Worm (Caenorhabditis elegans): Measurements from ENCODE around the gene R02F2.5.

R02F2.5 gene

DNA sequence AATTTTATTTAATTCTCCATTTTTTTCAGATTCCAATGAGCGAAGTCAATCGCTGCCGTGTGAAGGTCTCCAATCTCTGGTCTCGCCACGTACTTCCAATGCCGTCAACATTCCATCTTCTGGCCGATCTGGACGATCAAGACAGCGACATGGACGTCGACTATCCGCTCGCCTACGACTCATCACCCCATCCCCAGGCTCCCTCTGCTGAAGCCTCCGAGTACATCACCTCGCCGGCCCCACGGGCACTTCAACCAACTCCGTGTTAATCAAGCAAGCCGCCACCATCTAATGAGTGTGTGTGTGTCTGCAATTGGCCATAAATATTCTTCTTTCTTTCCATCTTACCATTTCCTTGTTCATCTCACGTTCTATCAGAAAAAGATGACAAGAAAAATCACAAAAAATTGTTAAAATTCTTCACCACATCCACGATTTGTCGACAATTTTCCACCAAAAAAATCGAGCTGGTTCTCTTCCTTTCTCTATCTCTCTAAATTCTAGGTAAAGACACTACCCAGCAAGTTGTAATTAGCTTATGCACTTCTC, 26.4 kb downstream of the R02F2.5 start:
- TF ChIP-seq hmg-1.2 (GFP tag; IDR thresholded peaks at IDR 0.05) (0 out of 2 replicates have a peak, but pooled peaks have one; percentile 6), K11D2.4 (GFP tag; IDR thresholded peaks at IDR 0.05) (no peak), ceh-100 (GFP tag; IDR thresholded peaks at IDR 0.05) (peak; percentile 26; the same call in 1 of the 2 replicates), zfh-2 (GFP tag; conservative IDR thresholded peaks at IDR 0.05) (peak; percentile 69), attf-3 (GFP tag; conservative IDR thresholded peaks at IDR 0.05) (no peak), nfya-2 (GFP tag; IDR thresholded peaks at IDR 0.05) (no peak), ccch-3 (GFP tag; optimal IDR thresholded peaks at IDR 0.05) (no peak), snpc-3.4 (tag; optimal IDR thresholded peaks at IDR 0.05) (no peak), mcd-1 (GFP tag; IDR thresholded peaks at IDR 0.05) (0 out of 2 replicates have a peak, but pooled peaks have one; percentile 6), nhr-80 (tag; optimal IDR thresholded peaks at IDR 0.05) (no peak)

DNA sequence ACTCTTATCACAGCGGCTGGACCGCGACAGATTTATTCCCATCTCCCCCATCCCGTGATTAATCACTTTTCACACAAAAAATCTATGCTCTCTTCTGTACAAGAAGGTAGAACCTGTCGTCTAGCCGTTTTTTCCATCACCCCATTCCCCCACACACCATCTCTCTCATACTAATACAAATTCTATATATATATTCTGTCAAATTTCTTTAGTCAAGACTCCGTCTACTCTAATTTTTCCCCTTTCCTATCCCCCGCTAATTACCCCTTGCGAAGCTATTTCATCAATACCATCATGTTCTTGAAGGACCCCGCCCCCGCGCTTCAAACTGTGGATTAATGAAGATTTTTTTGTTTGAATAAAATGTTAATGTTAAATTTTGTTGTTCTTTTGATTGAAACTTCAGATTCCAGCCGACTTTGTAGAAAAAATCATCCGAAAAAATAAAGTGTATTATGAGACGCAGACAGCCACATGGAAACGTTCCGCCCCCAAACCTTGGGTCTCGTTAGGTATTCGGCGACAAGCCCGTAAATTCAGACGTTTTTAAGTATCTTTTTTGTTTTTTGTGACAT, 27.0 kb downstream of the R02F2.5 start:
- TF ChIP-seq mxl-1 (tag; optimal IDR thresholded peaks at IDR 0.05) (no peak), F55B11.4 (tag; optimal IDR thresholded peaks at IDR 0.05; ENCODE audit: borderline replicate concordance, insufficient read depth) (no peak), dpff-1 (tag; optimal IDR thresholded peaks at IDR 0.05) (peak; percentile 46), tbx-9 (tag; optimal IDR thresholded peaks at IDR 0.05; ENCODE audit: borderline replicate concordance) (no peak), nfya-2 (GFP tag; IDR thresholded peaks at IDR 0.05) (no peak), somi-1 (GFP tag; optimal IDR thresholded peaks at IDR 0.05) (no peak), dox-1 (GFP tag; IDR thresholded peaks at IDR 0.05) (0 out of 2 replicates have a peak, but pooled peaks have one; percentile 19), cebp-1 (GFP tag; IDR thresholded peaks at IDR 0.05) (no peak), cebp-1 (tag; optimal IDR thresholded peaks at IDR 0.05) (no peak), T26A5.8 (tag; optimal IDR thresholded peaks at IDR 0.05) (no peak), ceh-79 (tag; optimal IDR thresholded peaks at IDR 0.05) (peak; percentile 81), F39B2.1 (GFP tag; IDR thresholded peaks at IDR 0.05) (no peak), ama-1 (optimal IDR thresholded peaks at IDR 0.05) (peak; percentile 89), ama-1 (GFP tag; optimal IDR thresholded peaks at IDR 0.05) (no peak), hmg-20 (GFP tag; IDR thresholded peaks at IDR 0.05) (peak; percentile 62; the same call in 1 of the 2 replicates), tlf-1 (GFP tag; optimal IDR thresholded peaks at IDR 0.05) (peak; percentile 1), lin-54 (GFP tag; optimal IDR thresholded peaks at IDR 0.05) (peak; percentile 37), fkh-3 (tag; optimal IDR thresholded peaks at IDR 0.05) (peak; percentile 37), ztf-26 (tag; optimal IDR thresholded peaks at IDR 0.05) (peak; percentile 66), D2030.7 (GFP tag; IDR thresholded peaks at IDR 0.05) (no peak), ets-4 (GFP tag; optimal IDR thresholded peaks at IDR 0.05) (no peak), snpc-3.4 (tag; optimal IDR thresholded peaks at IDR 0.05) (peak; percentile 7), let-607 (tag; optimal IDR thresholded peaks at IDR 0.05) (peak in 1 of 2 experiments; percentile 49), madf-8 (GFP tag; conservative IDR thresholded peaks at IDR 0.05) (no peak), F33H1.4 (GFP tag; IDR thresholded peaks at IDR 0.05) (no peak), mel-28 (tag; optimal IDR thresholded peaks at IDR 0.05; ENCODE audit: borderline replicate concordance) (no peak), nhr-120 (GFP tag; IDR thresholded peaks at IDR 0.05) (no peak), Y53F4B.3 (GFP tag; IDR thresholded peaks at IDR 0.05) (no peak), cebp-2 (GFP tag; IDR thresholded peaks at IDR 0.05) (peak; percentile 77; the same call in 1 of the 2 replicates), athp-1 (tag; optimal IDR thresholded peaks at IDR 0.05) (peak; percentile 3), sea-2 (GFP tag; IDR thresholded peaks at IDR 0.05) (no peak), egl-44 (GFP tag; IDR thresholded peaks at IDR 0.05) (no peak), ztf-6 (GFP tag; IDR thresholded peaks at IDR 0.05) (no peak), ceh-40 (GFP tag; IDR thresholded peaks at IDR 0.05) (no peak), hlh-26 (GFP tag; conservative IDR thresholded peaks at IDR 0.05) (no peak), ztf-18 (tag; optimal IDR thresholded peaks at IDR 0.05) (no peak), attf-6 (GFP tag; IDR thresholded peaks at IDR 0.05) (no peak), aptf-3 (GFP tag; IDR thresholded peaks at IDR 0.05) (no peak), pbrm-1 (GFP tag; IDR thresholded peaks at IDR 0.05) (peak; percentile 57; the same call in 1 of the 2 replicates)

Data from whole organism, young adult.